Worm (Caenorhabditis elegans): ENCODE measurements around the gene srh-70.

Gene srh-70

DNA sequence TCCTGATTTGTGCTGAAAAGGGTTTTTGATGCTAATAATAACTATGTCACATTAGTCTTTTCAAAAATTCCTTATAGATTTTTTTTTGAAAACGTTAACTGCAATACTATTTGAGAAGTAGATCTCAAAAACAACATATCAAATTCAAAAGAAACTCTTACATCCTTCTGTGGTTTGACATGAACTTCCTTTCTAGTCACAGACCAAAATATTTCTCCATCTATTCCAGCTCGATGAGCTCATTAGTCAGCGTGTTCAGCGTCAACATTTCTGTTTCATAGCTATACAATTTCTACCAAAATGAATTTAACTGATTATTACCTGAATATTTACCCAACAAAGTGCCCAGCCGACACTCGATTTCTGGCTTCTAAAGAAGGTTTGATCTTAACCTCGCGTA lies 10.0 kb downstream of the srh-70 start, which contains the start of gene srh-67:
TSS of gene srh-67 (plus strand) at position 301 of the 400 bp plus-strand sequence.
- no peak for TF ChIP-seq nhr-90 (tag; optimal IDR thresholded peaks at IDR 0.05)
- no peak for TF ChIP-seq madf-6 (GFP tag; IDR thresholded peaks at IDR 0.05)
- no peak for TF ChIP-seq snpc-1.3 (tag; optimal IDR thresholded peaks at IDR 0.05; ENCODE audit: insufficient read depth)
- no peak for TF ChIP-seq let-526 (GFP tag; IDR thresholded peaks at IDR 0.05)
- TF ChIP-seq egl-44 (GFP tag; IDR thresholded peaks at IDR 0.05) = no peak
- TF ChIP-seq ekl-4 (GFP tag; IDR thresholded peaks at IDR 0.05) = no peak
- TF ChIP-seq hrde-1 (tag; optimal IDR thresholded peaks at IDR 0.05; ENCODE audit: borderline replicate concordance) = no peak
- no peak for TF ChIP-seq akir-1 (GFP tag; optimal IDR thresholded peaks at IDR 0.05)
- TF ChIP-seq F39B2.1 (GFP tag; IDR thresholded peaks at IDR 0.05) = no peak
- TF ChIP-seq rec-8 (tag; optimal IDR thresholded peaks at IDR 0.05) = no peak
- no peak for TF ChIP-seq C17E4.6 (GFP tag; IDR thresholded peaks at IDR 0.05)
- TF ChIP-seq lin-40 (tag; optimal IDR thresholded peaks at IDR 0.05) = no peak
- no peak for TF ChIP-seq ceh-100 (GFP tag; IDR thresholded peaks at IDR 0.05)
- TF ChIP-seq ama-1 (optimal IDR thresholded peaks at IDR 0.05) = no peak
- TF ChIP-seq ama-1 (GFP tag; optimal IDR thresholded peaks at IDR 0.05) = no peak
- no peak for TF ChIP-seq mel-28 (tag; optimal IDR thresholded peaks at IDR 0.05; ENCODE audit: borderline replicate concordance)
- no peak for TF ChIP-seq tbx-9 (tag; optimal IDR thresholded peaks at IDR 0.05; ENCODE audit: borderline replicate concordance)
- TF ChIP-seq nfya-1 (tag; optimal IDR thresholded peaks at IDR 0.05; ENCODE audit: borderline replicate concordance, insufficient read depth) = no peak
- TF ChIP-seq mcd-1 (GFP tag; IDR thresholded peaks at IDR 0.05) = no peak
- TF ChIP-seq F57A8.1 (GFP tag; optimal IDR thresholded peaks at IDR 0.05) = no peak

ce11 chrII:12507038-12507437 lies 11.6 kb downstream of the srh-70 start, which contains the start of gene srh-68:
srh-68 (plus strand) TSS chrII:12507338.
- TF ChIP-seq snpc-1.3 (tag; optimal IDR thresholded peaks at IDR 0.05; ENCODE audit: insufficient read depth) (no peak), K12H6.12 (tag; optimal IDR thresholded peaks at IDR 0.05) (no peak)

ce11 chrII:12506511-12506910 lies 12.1 kb downstream of the srh-70 start:
- TF ChIP-seq B0261.1 (tag; optimal IDR thresholded peaks at IDR 0.05) = no peak
- TF ChIP-seq Y53F4B.3 (GFP tag; IDR thresholded peaks at IDR 0.05) = no peak
- TF ChIP-seq ceh-100 (GFP tag; IDR thresholded peaks at IDR 0.05) = no peak

DNA sequence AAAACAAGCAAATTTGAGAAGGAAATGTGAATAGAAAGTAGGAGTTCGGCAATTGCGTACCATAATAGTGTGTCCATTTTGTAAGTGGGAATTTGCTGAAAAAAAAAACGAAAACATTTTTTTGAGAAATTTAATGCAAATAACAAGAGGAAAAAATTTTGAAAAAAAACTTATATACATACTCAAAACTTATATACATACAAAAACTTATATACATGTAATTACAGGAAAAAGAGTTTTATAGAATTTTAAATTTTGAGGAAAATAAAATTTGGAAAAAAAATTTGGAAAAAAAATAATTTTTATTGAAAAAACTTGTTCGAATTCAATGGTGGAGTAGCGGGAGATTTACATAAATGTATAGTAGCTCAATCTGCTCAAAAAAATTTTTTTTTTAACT lies 15.9 kb downstream of the srh-70 start, which contains the start of gene ador-1:
TSS of gene ador-1 (minus strand) at position 101 of the 400 bp plus-strand sequence.
- TF ChIP-seq dox-1 (GFP tag; IDR thresholded peaks at IDR 0.05) (no peak), ZK185.1 (tag; optimal IDR thresholded peaks at IDR 0.05; ENCODE audit: poor library complexity, severe bottlenecking) (no peak), cebp-2 (GFP tag; IDR thresholded peaks at IDR 0.05) (no peak), F57C9.4 (tag; optimal IDR thresholded peaks at IDR 0.05) (no peak), nhr-120 (GFP tag; IDR thresholded peaks at IDR 0.05) (no peak), atf-7 (tag; optimal IDR thresholded peaks at IDR 0.05) (no peak), B0336.3 (GFP tag; IDR thresholded peaks at IDR 0.05) (no peak), let-526 (GFP tag; IDR thresholded peaks at IDR 0.05) (no peak), madf-8 (GFP tag; conservative IDR thresholded peaks at IDR 0.05) (no peak), attf-5 (GFP tag; optimal IDR thresholded peaks at IDR 0.05) (no peak), fkh-3 (tag; optimal IDR thresholded peaks at IDR 0.05) (no peak), hlh-26 (GFP tag; conservative IDR thresholded peaks at IDR 0.05) (no peak), K12H6.12 (tag; optimal IDR thresholded peaks at IDR 0.05) (no peak), snpc-3.4 (tag; optimal IDR thresholded peaks at IDR 0.05) (no peak)

All from whole organism, young adult.